Worm (Caenorhabditis elegans): ENCODE results near the gene F09G8.7.

F09G8.7 gene

ce11 chrIII:8235358-8235757, 32.8 kb downstream of the F09G8.7 start, which contains the start of gene C02F5.14:
C02F5.14 (minus strand) TSS chrIII:8235514.
- TF ChIP-seq ceh-9 (tag; optimal IDR thresholded peaks at IDR 0.05) (no peak), F13H6.1 (tag; optimal IDR thresholded peaks at IDR 0.05) (no peak), ceh-30 (tag; optimal IDR thresholded peaks at IDR 0.05) (no peak), zip-5 (tag; optimal IDR thresholded peaks at IDR 0.05) (no peak)

- TF ChIP-seq F13H6.1 (tag; optimal IDR thresholded peaks at IDR 0.05) (no peak), ceh-2 (tag; optimal IDR thresholded peaks at IDR 0.05) (no peak), fkh-6 (tag; optimal IDR thresholded peaks at IDR 0.05) (no peak), pha-4 (tag; optimal IDR thresholded peaks at IDR 0.05) (no peak)
Measured at ce11 chrIII:8232634-8233033, 35.5 kb downstream of the F09G8.7 start, which contains the start of gene henn-1. henn-1 (plus strand) TSS chrIII:8232651.

ce11 chrIII:8229480-8229879, 38.7 kb downstream of the F09G8.7 start:
- TF ChIP-seq ceh-14 (tag; optimal IDR thresholded peaks at IDR 0.05): no peak
- TF ChIP-seq ceh-45 (GFP tag; IDR thresholded peaks at IDR 0.05): no peak
- no peak for TF ChIP-seq ahr-1 (tag; optimal IDR thresholded peaks at IDR 0.05)
- TF ChIP-seq nhr-232 (tag; optimal IDR thresholded peaks at IDR 0.05): no peak
- no peak for TF ChIP-seq mec-3 (tag; optimal IDR thresholded peaks at IDR 0.05; ENCODE audit: borderline replicate concordance)

ce11 chrIII:8228916-8229315, 39.2 kb downstream of the F09G8.7 start:
- no peak for TF ChIP-seq ceh-9 (tag; optimal IDR thresholded peaks at IDR 0.05)
- no peak for TF ChIP-seq elt-4 (tag; optimal IDR thresholded peaks at IDR 0.05)
- TF ChIP-seq dmd-4 (tag; optimal IDR thresholded peaks at IDR 0.05; ENCODE audit: borderline replicate concordance): no peak
- TF ChIP-seq fkh-6 (tag; optimal IDR thresholded peaks at IDR 0.05): no peak
- TF ChIP-seq dve-1 (tag; optimal IDR thresholded peaks at IDR 0.05): no peak
- no peak for TF ChIP-seq fkh-10 (GFP tag; optimal IDR thresholded peaks at IDR 0.05)
- no peak for TF ChIP-seq ceh-30 (tag; optimal IDR thresholded peaks at IDR 0.05)
- no peak for TF ChIP-seq ttx-3 (tag; optimal IDR thresholded peaks at IDR 0.05)
- no peak for TF ChIP-seq C38D4.7 (GFP tag; optimal IDR thresholded peaks at IDR 0.05)

ce11 chrIII:8227511-8227910, 40.6 kb downstream of the F09G8.7 start, which contains the start of gene fbxl-1:
fbxl-1 (plus strand) TSS chrIII:8227830.
- no peak for TF ChIP-seq sox-4 (tag; optimal IDR thresholded peaks at IDR 0.05)
- peak; percentile 58 for TF ChIP-seq ceh-31 (tag; optimal IDR thresholded peaks at IDR 0.05)
- TF ChIP-seq lim-6 (tag; optimal IDR thresholded peaks at IDR 0.05): no peak
- peak; percentile 52 for TF ChIP-seq nfya-1 (tag; optimal IDR thresholded peaks at IDR 0.05)
- no peak for TF ChIP-seq ceh-24 (tag; optimal IDR thresholded peaks at IDR 0.05)
- peak; percentile 95 for TF ChIP-seq hlh-30 (tag; optimal IDR thresholded peaks at IDR 0.05; ENCODE audit: insufficient read depth)
- no peak for TF ChIP-seq ets-4 (tag; optimal IDR thresholded peaks at IDR 0.05)
- no peak for TF ChIP-seq dmd-4 (tag; optimal IDR thresholded peaks at IDR 0.05; ENCODE audit: borderline replicate concordance)
- TF ChIP-seq ceh-18 (tag; optimal IDR thresholded peaks at IDR 0.05): peak; percentile 57
- TF ChIP-seq T23F11.4 (GFP tag; optimal IDR thresholded peaks at IDR 0.05): no peak
- no peak for TF ChIP-seq odd-2 (tag; optimal IDR thresholded peaks at IDR 0.05)
- TF ChIP-seq nhr-11 (tag; optimal IDR thresholded peaks at IDR 0.05): no peak
- TF ChIP-seq F13H6.1 (tag; optimal IDR thresholded peaks at IDR 0.05): peak; percentile 13
- no peak for TF ChIP-seq syd-9 (tag; optimal IDR thresholded peaks at IDR 0.05)
- TF ChIP-seq ceh-45 (GFP tag; IDR thresholded peaks at IDR 0.05): no peak
- TF ChIP-seq ztf-16 (tag; optimal IDR thresholded peaks at IDR 0.05): peak; percentile 16
- TF ChIP-seq ceh-19 (GFP tag; optimal IDR thresholded peaks at IDR 0.05): no peak
- peak; percentile 1 for TF ChIP-seq unc-42 (tag; optimal IDR thresholded peaks at IDR 0.05)
- TF ChIP-seq unc-3 (GFP tag; conservative IDR thresholded peaks at IDR 0.05): no peak
- no peak for TF ChIP-seq unc-3 (tag; optimal IDR thresholded peaks at IDR 0.05)
- peak; percentile 13 for TF ChIP-seq ceh-14 (tag; optimal IDR thresholded peaks at IDR 0.05)
- TF ChIP-seq rnt-1 (tag; optimal IDR thresholded peaks at IDR 0.05): peak; percentile 57
- no peak for TF ChIP-seq fkh-10 (GFP tag; optimal IDR thresholded peaks at IDR 0.05)
- peak; percentile 77 for TF ChIP-seq unc-55 (GFP tag; optimal IDR thresholded peaks at IDR 0.05)
- no peak for TF ChIP-seq K09A11.1 (tag; optimal IDR thresholded peaks at IDR 0.05; ENCODE audit: insufficient read depth)
- peak; percentile 66 for TF ChIP-seq tbx-2 (tag; optimal IDR thresholded peaks at IDR 0.05)
- TF ChIP-seq hlh-6 (tag; optimal IDR thresholded peaks at IDR 0.05): no peak
- no peak for TF ChIP-seq hlh-13 (GFP tag; optimal IDR thresholded peaks at IDR 0.05)
- TF ChIP-seq ahr-1 (tag; optimal IDR thresholded peaks at IDR 0.05): no peak
- TF ChIP-seq tbx-7 (tag; optimal IDR thresholded peaks at IDR 0.05): no peak
- no peak for TF ChIP-seq gmeb-2 (tag; optimal IDR thresholded peaks at IDR 0.05)
- peak; percentile 73 for TF ChIP-seq ceh-34 (tag; optimal IDR thresholded peaks at IDR 0.05)
